Worm (Caenorhabditis elegans) whole organism, L4 larva: ENCODE results near the gene apd-3.

Experiments used
- D1046.2 ChIP-seq: fragments of 200-800 bp; sonication (Bioruptor generic); IDR thresholded peaks from 2 replicates; pipeline ENCODE4 v1.3.6; 2022; ENCODE audit warnings: missing genetic modification characterization, missing compliant biosample characterization
- F26F4.8 ChIP-seq: fragments of 200-800 bp; sonication (Bioruptor generic); conservative IDR thresholded peaks from 2 replicates; pipeline ENCODE4 v1.3.6; 2022; ENCODE audit warnings: missing genetic modification characterization, missing compliant biosample characterization
- F37D6.2 ChIP-seq: sonication (generic microtip); optimal IDR thresholded peaks from 2 replicates; lab custom pipeline; 2016; ENCODE audit warnings: mild to moderate bottlenecking, missing genetic modification characterization, missing compliant biosample characterization
- F44E2.7 ChIP-seq: fragments of 200-800 bp; sonication (Bioruptor generic); IDR thresholded peaks from 2 replicates; pipeline ENCODE4 v2.1.2; 2022; ENCODE audit warnings: missing genetic modification characterization, missing compliant biosample characterization
- R02D3.7 ChIP-seq: fragments of 150-350 bp; sonication (generic microtip); optimal IDR thresholded peaks from 3 replicates; lab custom pipeline; 2014; ENCODE audit warnings: missing biosample characterization, missing genetic modification characterization
- T20F7.1 ChIP-seq: fragments of 200-800 bp; sonication (Bioruptor generic); optimal IDR thresholded peaks from 2 replicates; lab custom pipeline; 2018; ENCODE audit warnings: mild to moderate bottlenecking, missing genetic modification characterization, missing compliant biosample characterization
- Y105C5A.15 ChIP-seq: fragments of 200-800 bp; sonication (Bioruptor generic); IDR thresholded peaks from 2 replicates; pipeline ENCODE4 v1.3.6; 2022; ENCODE audit warnings: missing genetic modification characterization, missing compliant biosample characterization
- Y48G9A.11 ChIP-seq: fragments of 200-800 bp; sonication (Bioruptor generic); IDR thresholded peaks from 2 replicates; pipeline ENCODE4 v1.3.6; 2022; ENCODE audit warnings: missing genetic modification reagents, missing genetic modification characterization, missing compliant biosample characterization
- ZK337.2 ChIP-seq: fragments of 200-800 bp; sonication (Bioruptor generic); IDR thresholded peaks from 2 replicates; pipeline ENCODE4 v1.3.6; 2022; ENCODE audit warnings: missing genetic modification reagents, missing genetic modification characterization, missing compliant biosample characterization
- aha-1 ChIP-seq: fragments of 150-350 bp; peaks from one replicate; lab custom pipeline; 2014; ENCODE audit warnings: missing biosample characterization, missing genetic modification characterization
- ama-1 ChIP-seq: fragments of 150-350 bp; optimal IDR thresholded peaks from 2 replicates; lab custom pipeline; 2014; ENCODE audit warnings: inconsistent platforms, mixed read lengths
- arid-1 ChIP-seq: fragments of 200-800 bp; sonication (Bioruptor generic); conservative IDR thresholded peaks from 2 replicates; pipeline ENCODE4 v1.3.6; 2022; ENCODE audit warnings: missing genetic modification reagents, missing genetic modification characterization, missing compliant biosample characterization
- ceh-44 ChIP-seq: fragments of 200-800 bp; sonication (Bioruptor generic); IDR thresholded peaks from 2 replicates; pipeline ENCODE4 v1.3.6; 2022; ENCODE audit warnings: missing genetic modification reagents, missing genetic modification characterization, missing compliant biosample characterization
- ceh-82 ChIP-seq: sonication (generic microtip); optimal IDR thresholded peaks from 2 replicates; lab custom pipeline; 2017; ENCODE audit warnings: missing biosample characterization, missing genetic modification characterization
- ces-1 ChIP-seq: fragments of 150-350 bp; sonication (generic microtip); optimal IDR thresholded peaks from 4 replicates; lab custom pipeline; 2014; ENCODE audit warnings: missing biosample characterization, missing genetic modification reagents, missing genetic modification characterization
- ctbp-1 ChIP-seq: fragments of 200-800 bp; sonication (Bioruptor generic); IDR thresholded peaks from 2 replicates; pipeline ENCODE4 v1.3.6; 2022; ENCODE audit warnings: missing genetic modification reagents, missing genetic modification characterization, missing compliant biosample characterization
- dmd-6 ChIP-seq: fragments of 200-800 bp; sonication (Bioruptor generic); IDR thresholded peaks from 2 replicates; pipeline ENCODE4 v1.3.6; 2022; ENCODE audit warnings: missing genetic modification reagents, missing genetic modification characterization, missing compliant biosample characterization
- dpl-1 ChIP-seq: fragments of 150-350 bp; optimal IDR thresholded peaks from 2 replicates; lab custom pipeline; 2014; ENCODE audit warnings: missing biosample characterization, missing genetic modification reagents, missing genetic modification characterization
- egl-27 ChIP-seq: sonication (generic microtip); optimal IDR thresholded peaks from 3 replicates; lab custom pipeline; 2017; ENCODE audit warnings: missing biosample characterization, missing genetic modification reagents, missing genetic modification characterization
- egl-43 ChIP-seq: fragments of 200-800 bp; sonication (Bioruptor generic); IDR thresholded peaks from 2 replicates; pipeline ENCODE4 v1.3.6; 2022; ENCODE audit warnings: missing genetic modification reagents, missing genetic modification characterization, missing compliant biosample characterization
- hmg-1.1 ChIP-seq: fragments of 200-800 bp; sonication (Bioruptor generic); IDR thresholded peaks from 2 replicates; pipeline ENCODE4 v1.3.6; 2022; ENCODE audit warnings: missing genetic modification reagents, missing genetic modification characterization, missing compliant biosample characterization
- lim-7 ChIP-seq: fragments of 200-800 bp; sonication (Bioruptor generic); IDR thresholded peaks from 2 replicates; pipeline ENCODE4 v1.3.6; 2022; ENCODE audit warnings: missing genetic modification characterization, missing compliant biosample characterization
- lin-1 ChIP-seq: fragments of 200-800 bp; sonication (Bioruptor generic); IDR thresholded peaks from 2 replicates; pipeline ENCODE4 v1.3.6; 2022; ENCODE audit warnings: missing genetic modification reagents, missing genetic modification characterization, missing compliant biosample characterization
- lin-13 ChIP-seq: fragments of 150-350 bp; optimal IDR thresholded peaks from 2 replicates; lab custom pipeline; 2014; ENCODE audit warnings: missing biosample characterization, missing genetic modification reagents, missing genetic modification characterization
- lin-15B ChIP-seq: fragments of 150-350 bp; sonication (generic microtip); optimal IDR thresholded peaks from 3 replicates; lab custom pipeline; 2014; ENCODE audit warnings: missing biosample characterization, missing genetic modification characterization
- lin-38 ChIP-seq: fragments of 200-800 bp; sonication (Bioruptor generic); IDR thresholded peaks from 2 replicates; pipeline ENCODE4 v1.3.6; 2022; ENCODE audit warnings: missing genetic modification reagents, missing genetic modification characterization, missing compliant biosample characterization
- lir-3 ChIP-seq: sonication (generic microtip); optimal IDR thresholded peaks from 2 replicates; lab custom pipeline; 2016; ENCODE audit warnings: mild to moderate bottlenecking, missing genetic modification characterization, missing compliant biosample characterization
- lsy-2 ChIP-seq, 2 experiments: fragments of 150-350 bp in 1 of 2; sonication (generic microtip) in 1 of 2; optimal IDR thresholded peaks; 2 replicates each; lab custom pipeline; 2014 to 2017; ENCODE audit warnings: missing biosample characterization in 2 of 2, missing genetic modification characterization in 2 of 2
- mdl-1 ChIP-seq, 2 experiments: fragments of 150-350 bp in 1 of 2; sonication (generic microtip) in 1 of 2; optimal IDR thresholded peaks; 2 replicates each; lab custom pipeline; 2014 to 2017; ENCODE audit warnings: missing biosample characterization in 2 of 2, missing genetic modification characterization in 2 of 2
- mdt-29 ChIP-seq: fragments of 200-800 bp; sonication (Bioruptor generic); IDR thresholded peaks from 2 replicates; pipeline ENCODE4 v1.3.6; 2022; ENCODE audit warnings: missing genetic modification reagents, missing genetic modification characterization, missing compliant biosample characterization
- mep-1 ChIP-seq: fragments of 150-350 bp; sonication (generic microtip); optimal IDR thresholded peaks from 3 replicates; lab custom pipeline; 2014; ENCODE audit warnings: missing biosample characterization, missing genetic modification characterization
- mxl-2 ChIP-seq: fragments of 200-800 bp; sonication (Bioruptor generic); conservative IDR thresholded peaks from 2 replicates; pipeline ENCODE4 v1.3.6; 2022; ENCODE audit warnings: missing genetic modification reagents, missing genetic modification characterization, missing compliant biosample characterization
- nhr-102 ChIP-seq: sonication (generic microtip); optimal IDR thresholded peaks from 2 replicates; lab custom pipeline; 2016; ENCODE audit warnings: mild to moderate bottlenecking, missing genetic modification characterization, moderate library complexity, missing compliant biosample characterization
- nhr-11 ChIP-seq: fragments of 150-350 bp; optimal IDR thresholded peaks from 2 replicates; lab custom pipeline; 2014; ENCODE audit warnings: missing biosample characterization, missing genetic modification characterization
- pha-4 ChIP-seq, 2 experiments: fragments of 150-350 bp in 1 of 2; fragments of 200-800 bp in 1 of 2; sonication (Bioruptor generic) in 1 of 2; IDR thresholded peaks in 1 of 2; optimal IDR thresholded peaks in 1 of 2; 2 replicates each; pipeline versions ENCODE4 v1.3.6 to Lab custom; 2014 to 2022; ENCODE audit warnings: missing genetic modification characterization in 2 of 2, missing genetic modification reagents in 2 of 2, missing biosample characterization in 1 of 2, missing compliant biosample characterization in 1 of 2
- php-3 ChIP-seq: fragments of 200-800 bp; sonication (Bioruptor generic); IDR thresholded peaks from 2 replicates; pipeline ENCODE4 v1.3.6; 2022; ENCODE audit warnings: missing genetic modification reagents, missing genetic modification characterization, missing compliant biosample characterization
- pqm-1 ChIP-seq: sonication (generic microtip); optimal IDR thresholded peaks from 2 replicates; lab custom pipeline; 2017; ENCODE audit warnings: missing biosample characterization, missing genetic modification characterization
- rbr-2 ChIP-seq: sonication (generic microtip); optimal IDR thresholded peaks from 2 replicates; lab custom pipeline; 2016; ENCODE audit warnings: missing genotype, missing genetic modification characterization, missing compliant biosample characterization
- snpc-1.2 ChIP-seq: fragments of 200-800 bp; sonication (Bioruptor generic); IDR thresholded peaks from 2 replicates; pipeline ENCODE4 v1.3.6; 2022; ENCODE audit warnings: missing genetic modification reagents, missing genetic modification characterization, missing compliant biosample characterization
- unc-39 ChIP-seq: sonication (generic microtip); optimal IDR thresholded peaks from 2 replicates; lab custom pipeline; 2017; ENCODE audit warnings: missing biosample characterization, missing genetic modification characterization
- unc-62 ChIP-seq, 3 experiments: fragments of 150-350 bp in 1 of 3; sonication (generic microtip); optimal IDR thresholded peaks in 2 of 3; peaks in 1 of 3; 1 replicate in 1 of 3; 2 replicates in 2 of 3; lab custom pipeline; 2014 to 2017; ENCODE audit warnings: missing biosample characterization in 3 of 3, missing genetic modification characterization in 3 of 3, missing genetic modification reagents in 3 of 3, missing genotype in 1 of 3
- vab-7 ChIP-seq: fragments of 200-800 bp; sonication (Bioruptor generic); IDR thresholded peaks from 2 replicates; pipeline ENCODE4 v1.3.6; 2022; ENCODE audit warnings: missing genetic modification reagents, missing genetic modification characterization, missing compliant biosample characterization

Gene apd-3

DNA sequence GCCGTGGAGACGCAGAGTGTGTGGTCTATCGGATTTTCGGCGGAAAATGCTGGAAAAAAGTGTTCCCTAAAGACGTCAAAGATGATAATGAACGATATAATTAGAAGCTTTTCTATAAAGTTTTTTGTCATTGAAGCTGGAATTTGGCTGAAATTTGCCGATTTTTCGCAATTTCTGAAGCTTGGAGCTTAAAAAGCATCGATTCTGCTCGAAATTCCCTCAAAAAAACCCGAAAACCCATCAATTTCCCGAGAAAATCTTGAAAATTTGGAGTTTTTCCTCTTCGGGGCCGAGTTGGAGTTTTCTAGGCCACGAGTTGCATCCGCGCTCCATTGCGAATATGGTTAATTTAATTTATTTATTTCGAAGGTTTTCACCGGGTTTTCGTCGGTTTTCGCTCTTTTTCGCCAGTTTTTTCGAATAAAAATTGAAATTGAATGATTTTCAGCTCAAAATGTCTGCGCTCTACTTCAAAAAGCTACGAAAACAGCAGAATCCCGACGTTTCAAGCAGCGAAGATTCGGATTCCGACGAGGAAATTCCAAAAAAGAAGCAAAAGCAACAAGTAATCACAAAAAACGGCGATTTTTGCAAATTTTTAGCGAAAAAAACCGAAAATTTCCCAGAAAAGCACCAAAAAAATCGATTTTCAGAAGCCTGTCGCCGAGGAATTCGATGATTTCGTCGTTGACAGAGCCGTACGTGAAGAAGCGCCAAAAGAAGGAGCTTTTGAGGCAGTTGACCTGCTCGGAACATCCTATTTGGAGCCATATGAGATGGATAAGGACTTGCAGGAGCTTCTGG lies 43.5 kb downstream of the apd-3 start, which contains the start of the genes col-71 and Y49F6B.2 (continued):
- TF ChIP-seq hmg-1.1 (GFP tag; lab: Robert Waterston, UW) (0 out of 2 replicates have a peak, but pooled peaks have one; percentile 36), F44E2.7 (GFP tag; lab: Robert Waterston, UW) (no peak), ceh-44 (GFP tag; lab: Robert Waterston, UW) (peak; percentile 48; the same call in 1 of the 2 replicates), egl-27 (no peak), ama-1 (lab: Kevin White, UChicago) (no peak), snpc-1.2 (no peak), lin-1 (no peak), mep-1 (peak; percentile 65), T20F7.1 (GFP tag; lab: Kevin White, UChicago) (no peak), mdt-29 (GFP tag; lab: Robert Waterston, UW) (no peak), ctbp-1 (0 out of 2 replicates have a peak, but pooled peaks have one; percentile 49), mxl-2 (GFP tag; lab: Robert Waterston, UW) (no peak), pqm-1 (tag; lab: Kevin White, UChicago) (no peak), nhr-11 (tag; lab: Kevin White, UChicago) (no peak), ZK337.2 (peak; percentile 72), R02D3.7 (no peak), rbr-2 (tag; lab: Kevin White, UChicago) (peak; percentile 78), unc-62 (GFP tag; optimal IDR thresholded peaks at IDR 0.05 in 1 of 2; lab: Kevin White, UChicago) (peak in 1 of 2 experiments; percentile 97), unc-62 (tag; optimal IDR thresholded peaks at IDR 0.05; lab: Kevin White, UChicago) (no peak), lin-15B (tag; lab: Kevin White, UChicago) (peak; percentile 40), F26F4.8 (no peak), lin-13 (peak; percentile 70), lin-38 (peak; percentile 98), lir-3 (tag; lab: Kevin White, UChicago) (no peak), ces-1 (GFP tag; lab: Kevin White, UChicago) (peak; percentile 95), lsy-2 (tag; optimal IDR thresholded peaks at IDR 0.05; lab: Kevin White, UChicago) (peak in 1 of 2 experiments; percentile 85), ceh-82 (tag; lab: Kevin White, UChicago) (no peak), nhr-102 (tag; lab: Kevin White, UChicago) (no peak), unc-39 (no peak), F37D6.2 (tag; lab: Kevin White, UChicago) (peak; percentile 65), arid-1 (GFP tag; lab: Robert Waterston, UW) (0 out of 2 replicates have a peak, but pooled peaks have one; percentile 7), vab-7 (GFP tag; lab: Robert Waterston, UW) (no peak), dmd-6 (peak; percentile 45), D1046.2 (GFP tag; lab: Robert Waterston, UW) (0 out of 2 replicates have a peak, but pooled peaks have one; percentile 52), php-3 (GFP tag; lab: Robert Waterston, UW) (0 out of 2 replicates have a peak, but pooled peaks have one; percentile 30)

DNA sequence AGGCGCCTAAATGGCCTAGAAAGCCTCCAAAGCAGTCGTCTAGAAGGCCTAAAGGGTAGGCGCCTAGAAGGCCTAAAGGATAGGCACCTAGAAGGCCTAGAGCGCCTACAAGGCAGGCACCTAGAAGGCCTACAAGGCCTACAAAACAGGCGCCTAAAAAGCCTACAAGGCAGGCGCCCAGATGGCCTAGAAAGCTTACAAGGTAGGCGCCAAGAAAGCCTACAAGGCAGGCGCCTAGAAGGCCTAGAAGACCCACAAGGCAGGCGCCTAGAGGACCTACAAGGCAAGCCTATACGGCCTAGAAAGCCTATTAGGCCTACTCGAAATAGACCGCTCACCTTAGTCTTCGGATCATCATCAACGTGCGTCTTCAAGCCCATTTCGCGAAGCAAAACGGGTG lies 44.2 kb downstream of the apd-3 start:
- TF ChIP-seq mdl-1 (tag; optimal IDR thresholded peaks at IDR 0.05; lab: Kevin White, UChicago) (no peak), pha-4 (GFP tag; IDR thresholded peaks at IDR 0.05; lab: Robert Waterston, UW) (peak; percentile 15; the same call in 1 of the 2 replicates), pha-4 (tag; optimal IDR thresholded peaks at IDR 0.05; lab: Kevin White, UChicago) (no peak), dpl-1 (GFP tag; lab: Kevin White, UChicago) (no peak), unc-62 (GFP tag; optimal IDR thresholded peaks at IDR 0.05 in 1 of 2; lab: Kevin White, UChicago) (peak in 1 of 2 experiments; percentile 67), unc-62 (tag; optimal IDR thresholded peaks at IDR 0.05; lab: Kevin White, UChicago) (no peak), Y105C5A.15 (GFP tag; lab: Robert Waterston, UW) (0 out of 2 replicates have a peak, but pooled peaks have one; percentile 43), aha-1 (tag; lab: Kevin White, UChicago) (peak; percentile 94), lim-7 (GFP tag; lab: Robert Waterston, UW) (no peak), Y48G9A.11 (GFP tag; lab: Robert Waterston, UW) (no peak), egl-43 (GFP tag; lab: Robert Waterston, UW) (peak; percentile 61; the same call in 1 of the 2 replicates)
